Fruit fly (Drosophila melanogaster) whole organism, wandering third instar larva: ENCODE measurements around the gene CG12299.
A peak's percentile ranks its signal among the peaks of the same experiment; 100 is the strongest.

Source experiments
- Abd-B ChIP-seq: fragments of >200 bp; optimal IDR thresholded peaks from 2 replicates; lab custom pipeline; 2017; ENCODE audit warnings: missing biosample characterization, missing genetic modification characterization
- CG32264 ChIP-seq: fragments of 200-800 bp; sonication (Bioruptor generic); optimal IDR thresholded peaks from 2 replicates; lab custom pipeline; 2016; ENCODE audit warnings: missing biosample characterization, missing genetic modification characterization
- CG9705 ChIP-seq: fragments of 200-800 bp; sonication (Bioruptor generic); optimal IDR thresholded peaks from 2 replicates; lab custom pipeline; 2018; ENCODE audit warnings: missing biosample characterization, mild to moderate bottlenecking, missing genetic modification characterization
- CrebA ChIP-seq: fragments of 200-800 bp; sonication (Bioruptor generic); optimal IDR thresholded peaks from 2 replicates; lab custom pipeline; 2016; ENCODE audit warnings: missing biosample characterization, mild to moderate bottlenecking, missing genetic modification characterization, borderline replicate concordance
- Dfd ChIP-seq: fragments of >200 bp; optimal IDR thresholded peaks from 2 replicates; lab custom pipeline; 2017; ENCODE audit warnings: missing biosample characterization, missing genetic modification characterization
- HLH106 ChIP-seq: fragments of 200-800 bp; optimal IDR thresholded peaks from 3 replicates; lab custom pipeline; 2019; ENCODE audit warnings: missing biosample characterization, mild to moderate bottlenecking, missing genetic modification characterization, moderate library complexity
- Hnf4 ChIP-seq: fragments of 200-800 bp; sonication (Bioruptor generic); optimal IDR thresholded peaks from 2 replicates; lab custom pipeline; 2016; ENCODE audit warnings: missing biosample characterization, mild to moderate bottlenecking, missing genetic modification characterization
- Hr78 ChIP-seq: fragments of >200 bp; optimal IDR thresholded peaks from 2 replicates; lab custom pipeline; 2017; ENCODE audit warnings: missing biosample characterization, missing genetic modification characterization
- Hr83 ChIP-seq: fragments of 200-300 bp; sonication (Bioruptor generic); optimal IDR thresholded peaks from 2 replicates; lab custom pipeline; 2016; ENCODE audit warnings: missing biosample characterization, mild to moderate bottlenecking, missing genetic modification characterization, moderate library complexity; ENCODE audit not compliant: poor library complexity, severe bottlenecking
- Jra ChIP-seq: sonication (Bioruptor generic); optimal IDR thresholded peaks from 2 replicates; lab custom pipeline; 2016; ENCODE audit warnings: missing biosample characterization, missing genetic modification characterization
- Mio ChIP-seq: sonication (Bioruptor generic); optimal IDR thresholded peaks from 2 replicates; lab custom pipeline; 2016; ENCODE audit warnings: missing biosample characterization, missing genetic modification characterization
- OdsH ChIP-seq: fragments of 200-800 bp; sonication (Bioruptor generic); optimal IDR thresholded peaks from 2 replicates; lab custom pipeline; 2016; ENCODE audit warnings: missing biosample characterization, mild to moderate bottlenecking, missing genetic modification characterization
- Rel ChIP-seq, 2 experiments: fragments of 200-800 bp; sonication (Bioruptor generic) in 1 of 2; optimal IDR thresholded peaks; 2 replicates in 1 of 2; 3 replicates in 1 of 2; lab custom pipeline; 2016 to 2019; ENCODE audit warnings: mild to moderate bottlenecking in 2 of 2, missing biosample characterization in 2 of 2, missing genetic modification characterization in 2 of 2, moderate library complexity in 1 of 2
- Sp1 ChIP-seq: fragments of 200-800 bp; sonication (Bioruptor generic); optimal IDR thresholded peaks from 3 replicates; lab custom pipeline; 2019; ENCODE audit warnings: missing biosample characterization, mild to moderate bottlenecking, missing genetic modification characterization, moderate library complexity
- br ChIP-seq: fragments of 200-800 bp; sonication (Bioruptor generic); optimal IDR thresholded peaks from 2 replicates; lab custom pipeline; 2016; ENCODE audit warnings: missing biosample characterization, missing genetic modification characterization
- dl ChIP-seq, 2 experiments: fragments of 175-275, 200-275 bp in 1 of 2; fragments of 200-275 bp in 1 of 2; sonication (Bioruptor generic); optimal IDR thresholded peaks; lab custom pipeline; 2018; ENCODE audit warnings: mild to moderate bottlenecking in 2 of 2, missing biosample characterization in 2 of 2, missing genetic modification characterization in 2 of 2, moderate library complexity in 2 of 2; ENCODE audit not compliant: partially characterized antibody in 2 of 2, insufficient read depth in 1 of 2
- dmrt93B ChIP-seq: fragments of 200-800 bp; sonication (Bioruptor generic); optimal IDR thresholded peaks from 2 replicates; lab custom pipeline; 2018; ENCODE audit warnings: missing biosample characterization, mild to moderate bottlenecking, missing genetic modification characterization
- dsf ChIP-seq: sonication (Bioruptor generic); optimal IDR thresholded peaks from 2 replicates; lab custom pipeline; 2016; ENCODE audit warnings: missing biosample characterization, missing genetic modification characterization, borderline replicate concordance
- ey ChIP-seq: fragments of 200-800 bp; sonication (Bioruptor generic); optimal IDR thresholded peaks from 2 replicates; lab custom pipeline; 2016; ENCODE audit warnings: missing biosample characterization, missing genetic modification characterization
- fru ChIP-seq: fragments of 200-800 bp; sonication (Bioruptor generic); optimal IDR thresholded peaks from 3 replicates; lab custom pipeline; 2016; ENCODE audit warnings: missing biosample characterization, mild to moderate bottlenecking, missing genetic modification characterization
- h ChIP-seq: fragments of 200-800 bp; sonication (Bioruptor generic); optimal IDR thresholded peaks from 3 replicates; lab custom pipeline; 2016; ENCODE audit warnings: missing biosample characterization, mild to moderate bottlenecking, missing genetic modification characterization
- jim ChIP-seq: fragments of 175-275, 200-325 bp; sonication (Bioruptor generic); optimal IDR thresholded peaks from 2 replicates; lab custom pipeline; 2016; ENCODE audit warnings: missing biosample characterization, mild to moderate bottlenecking, missing genetic modification characterization
- pan ChIP-seq: fragments of >200 bp; optimal IDR thresholded peaks from 2 replicates; lab custom pipeline; 2017
- rgr ChIP-seq: fragments of 200-800 bp; sonication (Bioruptor generic); optimal IDR thresholded peaks from 3 replicates; lab custom pipeline; 2016; ENCODE audit warnings: missing biosample characterization, mild to moderate bottlenecking, missing genetic modification characterization
- sage ChIP-seq: fragments of 200-800 bp; sonication (Bioruptor generic); optimal IDR thresholded peaks from 2 replicates; lab custom pipeline; 2016; ENCODE audit warnings: missing biosample characterization, mild to moderate bottlenecking, missing genetic modification characterization
- sv ChIP-seq: fragments of 200-800 bp; sonication (Bioruptor generic); optimal IDR thresholded peaks from 3 replicates; lab custom pipeline; 2016; ENCODE audit warnings: missing biosample characterization, missing genetic modification characterization
- tai ChIP-seq: sonication (Bioruptor generic); optimal IDR thresholded peaks from 2 replicates; lab custom pipeline; 2016; ENCODE audit warnings: missing biosample characterization, missing genetic modification characterization
- woc ChIP-seq: sonication (Bioruptor generic); optimal IDR thresholded peaks from 2 replicates; lab custom pipeline; 2016; ENCODE audit warnings: missing biosample characterization, mild to moderate bottlenecking, missing genetic modification characterization

The CG12299 gene

dm6 chr2L:10750915-10751612 lies 13.9 kb downstream of the CG12299 start:
- TF ChIP-seq Hr78 (GFP tag; lab: Kevin White, UChicago) (no peak), Hnf4 (GFP tag; lab: Kevin White, UChicago) (no peak), rgr (GFP tag; lab: Kevin White, UChicago) (no peak), jim (GFP tag; lab: Kevin White, UChicago) (no peak), CG9705 (GFP tag; lab: Kevin White, UChicago) (no peak), h (GFP tag; lab: Kevin White, UChicago) (no peak), dsf (no peak), Jra (GFP tag; lab: Kevin White, UChicago) (no peak), Dfd (GFP tag; lab: Kevin White, UChicago) (no peak), CrebA (GFP tag; lab: Kevin White, UChicago) (no peak), Hr83 (no peak), ey (GFP tag; lab: Kevin White, UChicago) (no peak), sv (GFP tag; lab: Kevin White, UChicago) (no peak), woc (GFP tag; lab: Kevin White, UChicago) (no peak), Rel (GFP tag; optimal IDR thresholded peaks at IDR 0.05; lab: Kevin White, UChicago) (no peak), Rel (tag; optimal IDR thresholded peaks at IDR 0.05; lab: Kevin White, UChicago) (no peak), dmrt93B (GFP tag; lab: Kevin White, UChicago) (no peak), br (GFP tag; lab: Kevin White, UChicago) (no peak)

dm6 chr2L:10751879-10752620 lies 14.9 kb downstream of the CG12299 start:
- TF ChIP-seq sv (GFP tag; lab: Kevin White, UChicago) (peak; percentile 33), tai (no peak)

- TF ChIP-seq Sp1 (GFP tag; lab: Kevin White, UChicago) = no peak
- no peak for TF ChIP-seq Abd-B (GFP tag; lab: Kevin White, UChicago)
Observed at dm6 chr2L:10752668-10753067, 15.5 kb downstream of the CG12299 start.

dm6 chr2L:10753618-10754017 lies 16.5 kb downstream of the CG12299 start:
- no peak for TF ChIP-seq Jra (GFP tag; lab: Kevin White, UChicago)
- no peak for TF ChIP-seq CG32264 (GFP tag; lab: Kevin White, UChicago)
- no peak for TF ChIP-seq tai
- TF ChIP-seq Hnf4 (GFP tag; lab: Kevin White, UChicago) = no peak
- no peak for TF ChIP-seq Mio

- TF ChIP-seq sage (GFP tag; lab: Kevin White, UChicago) (no peak), Hr83 (no peak), woc (GFP tag; lab: Kevin White, UChicago) (no peak), h (GFP tag; lab: Kevin White, UChicago) (no peak), rgr (GFP tag; lab: Kevin White, UChicago) (no peak), pan (lab: Kevin White, UChicago) (no peak), fru (GFP tag; lab: Kevin White, UChicago) (no peak), CG9705 (GFP tag; lab: Kevin White, UChicago) (no peak), OdsH (GFP tag; lab: Kevin White, UChicago) (no peak), dl (GFP tag; optimal IDR thresholded peaks at IDR 0.05; lab: Kevin White, UChicago; ENCODE audit: insufficient read depth in 1 of 2, partially characterized antibody in 2 of 2) (no peak), HLH106 (no peak), CrebA (GFP tag; lab: Kevin White, UChicago) (no peak), dsf (no peak), Jra (GFP tag; lab: Kevin White, UChicago) (no peak), Rel (GFP tag; optimal IDR thresholded peaks at IDR 0.05; lab: Kevin White, UChicago) (no peak), Rel (tag; optimal IDR thresholded peaks at IDR 0.05; lab: Kevin White, UChicago) (no peak)
Observed at dm6 chr2L:10754599-10754998, 17.5 kb downstream of the CG12299 start.
